Fruit fly (Drosophila melanogaster) whole organism, embryonic: ENCODE results near the gene Gclm.

ENCODE experiments used
- C15 ChIP-seq: fragments of 200-800 bp; sonication (Bioruptor generic); IDR thresholded peaks from 3 replicates; pipeline ENCODE4 v1.3.6; 2022; ENCODE audit warnings: missing biosample characterization, missing genetic modification characterization
- CG11504 ChIP-seq: fragments of 200-800 bp; sonication (Bioruptor generic); optimal IDR thresholded peaks from 3 replicates; lab custom pipeline; 2019; ENCODE audit warnings: missing biosample characterization, mild to moderate bottlenecking, missing genetic modification characterization, moderate library complexity
- CG12104 ChIP-seq: fragments of 200-800 bp; sonication (Bioruptor generic); optimal IDR thresholded peaks from 3 replicates; lab custom pipeline; 2016; ENCODE audit warnings: missing biosample characterization, missing genetic modification characterization
- CG1233 ChIP-seq: fragments of 200-800 bp; sonication (Bioruptor generic); optimal IDR thresholded peaks from 4 replicates; lab custom pipeline; 2018; ENCODE audit warnings: missing biosample characterization, mild to moderate bottlenecking, missing genetic modification characterization
- CG12744 ChIP-seq: fragments of 200-800 bp; sonication (Bioruptor generic); optimal IDR thresholded peaks from 2 replicates; lab custom pipeline; 2016; ENCODE audit warnings: missing biosample characterization, missing genetic modification characterization
- CG13775 ChIP-seq: fragments of 200-800 bp; sonication (Bioruptor generic); optimal IDR thresholded peaks from 3 replicates; lab custom pipeline; 2017; ENCODE audit warnings: missing biosample characterization, mild to moderate bottlenecking, missing genetic modification characterization
- CG14014 ChIP-seq: fragments of 200-800 bp; sonication (Bioruptor generic); IDR thresholded peaks from 2 replicates; pipeline ENCODE4 v1.3.6; 2022; ENCODE audit warnings: missing biosample characterization, missing genetic modification characterization
- CG15011 ChIP-seq: fragments of 200-800 bp; sonication (Bioruptor generic); optimal IDR thresholded peaks from 3 replicates; lab custom pipeline; 2018; ENCODE audit warnings: missing biosample characterization, mild to moderate bottlenecking, missing genetic modification characterization
- CG17385 ChIP-seq: fragments of 200-800 bp; sonication (Bioruptor generic); optimal IDR thresholded peaks from 3 replicates; lab custom pipeline; 2018; ENCODE audit warnings: missing biosample characterization, mild to moderate bottlenecking, missing genetic modification characterization
- CG18619 ChIP-seq: fragments of 200-800 bp; sonication (Bioruptor generic); optimal IDR thresholded peaks from 3 replicates; lab custom pipeline; 2017; ENCODE audit warnings: missing biosample characterization, mild to moderate bottlenecking, missing genetic modification characterization
- CG31365 ChIP-seq: fragments of 200-800 bp; sonication (Bioruptor generic); optimal IDR thresholded peaks from 2 replicates; lab custom pipeline; 2018; ENCODE audit warnings: missing biosample characterization, mild to moderate bottlenecking, missing genetic modification characterization
- CG32767 ChIP-seq: fragments of 200-800 bp; sonication (Bioruptor generic); IDR thresholded peaks from 2 replicates; pipeline ENCODE4 v1.3.6; 2022; ENCODE audit warnings: missing biosample characterization, missing genetic modification characterization
- CG32772 ChIP-seq: fragments of 200-800 bp; sonication (Bioruptor generic); IDR thresholded peaks from 2 replicates; pipeline ENCODE4 v1.3.6; 2022; ENCODE audit warnings: missing biosample characterization, missing genetic modification characterization
- CG33213 ChIP-seq: fragments of 200-800 bp; sonication (Bioruptor generic); optimal IDR thresholded peaks from 3 replicates; lab custom pipeline; 2016; ENCODE audit warnings: missing biosample characterization, missing genetic modification characterization
- CG33557 ChIP-seq: fragments of 200-800 bp; sonication (Bioruptor generic); optimal IDR thresholded peaks from 2 replicates; lab custom pipeline; 2019; ENCODE audit warnings: missing biosample characterization, mild to moderate bottlenecking, missing genetic modification characterization, moderate library complexity
- CG3838 ChIP-seq: fragments of 200-800 bp; sonication (Bioruptor generic); optimal IDR thresholded peaks from 3 replicates; lab custom pipeline; 2016; ENCODE audit warnings: missing biosample characterization, missing genetic modification characterization
- CG43689 ChIP-seq: fragments of 200-800 bp; sonication (Bioruptor generic); IDR thresholded peaks from 2 replicates; pipeline ENCODE4 v1.3.6; 2022; ENCODE audit warnings: missing biosample characterization, missing genetic modification characterization
- CG4404 ChIP-seq: fragments of 200-800 bp; sonication (Bioruptor generic); IDR thresholded peaks from 2 replicates; pipeline ENCODE4 v1.3.6; 2022; ENCODE audit warnings: missing biosample characterization, missing genetic modification characterization
- CG4820 ChIP-seq: fragments of 200-800 bp; sonication (Bioruptor generic); optimal IDR thresholded peaks from 3 replicates; lab custom pipeline; 2016; ENCODE audit warnings: missing biosample characterization, missing genetic modification characterization
- CG7839 ChIP-seq: fragments of 200-800 bp; sonication (Bioruptor generic); optimal IDR thresholded peaks from 3 replicates; lab custom pipeline; 2018; ENCODE audit warnings: missing biosample characterization, mild to moderate bottlenecking, missing genetic modification characterization, moderate library complexity
- CG8359 ChIP-seq: fragments of 200-800 bp; sonication (Bioruptor generic); optimal IDR thresholded peaks from 2 replicates; lab custom pipeline; 2017; ENCODE audit warnings: missing biosample characterization, mild to moderate bottlenecking, missing genetic modification characterization, borderline replicate concordance
- CG9932 ChIP-seq: fragments of 200-800 bp; sonication (Bioruptor generic); IDR thresholded peaks from 2 replicates; pipeline ENCODE4 v1.3.6; 2022; ENCODE audit warnings: missing biosample characterization, missing genetic modification characterization
- D19B ChIP-seq: fragments of 200-800 bp; sonication (Bioruptor generic); optimal IDR thresholded peaks from 2 replicates; lab custom pipeline; 2017; ENCODE audit warnings: missing biosample characterization, mild to moderate bottlenecking, missing genetic modification characterization
- Dek ChIP-seq: fragments of 200-800 bp; sonication (Bioruptor generic); optimal IDR thresholded peaks from 3 replicates; lab custom pipeline; 2019; ENCODE audit warnings: missing biosample characterization, mild to moderate bottlenecking, missing genetic modification characterization, moderate library complexity
- H15 ChIP-seq: fragments of 200-800 bp; sonication (Bioruptor generic); IDR thresholded peaks from 3 replicates; pipeline ENCODE4 v1.3.6; 2022; ENCODE audit warnings: missing biosample characterization, missing genetic modification characterization
- HLH3B ChIP-seq: fragments of 200-800 bp; sonication (Bioruptor generic); IDR thresholded peaks from 2 replicates; pipeline ENCODE4 v1.3.6; 2022; ENCODE audit warnings: missing biosample characterization, missing genetic modification characterization
- Hr78 ChIP-seq, 2 experiments: fragments of 200-800 bp in 1 of 2; fragments of >200 bp in 1 of 2; sonication (Bioruptor generic) in 1 of 2; optimal IDR thresholded peaks; 2 replicates each; lab custom pipeline; 2017 to 2019; ENCODE audit warnings: missing biosample characterization in 2 of 2, missing genetic modification characterization in 2 of 2, mild to moderate bottlenecking in 1 of 2, moderate library complexity in 1 of 2
- MESR4 ChIP-seq: fragments of 200-800 bp; sonication (Bioruptor generic); optimal IDR thresholded peaks from 2 replicates; lab custom pipeline; 2018; ENCODE audit warnings: missing biosample characterization, mild to moderate bottlenecking, missing genetic modification characterization, moderate library complexity
- Max ChIP-seq: fragments of 200-800 bp; sonication (Bioruptor generic); optimal IDR thresholded peaks from 2 replicates; lab custom pipeline; 2016; ENCODE audit warnings: missing biosample characterization, mild to moderate bottlenecking, missing genetic modification characterization
- Mes4 ChIP-seq: fragments of 200-800 bp; sonication (Bioruptor generic); optimal IDR thresholded peaks from 2 replicates; lab custom pipeline; 2016; ENCODE audit warnings: missing biosample characterization, missing genetic modification characterization
- Nf-YC ChIP-seq: fragments of 200-800 bp; optimal IDR thresholded peaks from 3 replicates; lab custom pipeline; 2019; ENCODE audit warnings: missing biosample characterization, mild to moderate bottlenecking, missing genetic modification characterization, moderate library complexity
- Pdp1 ChIP-seq, 2 experiments: fragments of 200-800 bp; sonication (Bioruptor generic); optimal IDR thresholded peaks; 3 replicates each; lab custom pipeline; 2016; ENCODE audit warnings: missing biosample characterization in 2 of 2, missing genetic modification characterization in 2 of 2, mild to moderate bottlenecking in 1 of 2, moderate library complexity in 1 of 2
- Rx ChIP-seq: fragments of 200-800 bp; sonication (Bioruptor generic); IDR thresholded peaks from 2 replicates; pipeline ENCODE4 v1.3.6; 2022; ENCODE audit warnings: missing biosample characterization, missing genetic modification characterization
- Sin3A ChIP-seq: fragments of >200 bp; optimal IDR thresholded peaks from 2 replicates; lab custom pipeline; 2018
- Tbp ChIP-seq: fragments of >200 bp; optimal IDR thresholded peaks from 2 replicates; lab custom pipeline; 2018; ENCODE audit warnings: missing biosample characterization, missing genetic modification characterization
- ftz-f1 ChIP-seq: fragments of 200-800 bp; sonication (Bioruptor generic); optimal IDR thresholded peaks from 2 replicates; lab custom pipeline; 2016; ENCODE audit warnings: missing biosample characterization, missing genetic modification characterization
- grau ChIP-seq: fragments of 200-800 bp; optimal IDR thresholded peaks from 3 replicates; lab custom pipeline; 2019; ENCODE audit warnings: missing biosample characterization, mild to moderate bottlenecking, missing genetic modification characterization, moderate library complexity
- lab ChIP-seq: fragments of 200-800 bp; sonication (Bioruptor generic); optimal IDR thresholded peaks from 3 replicates; lab custom pipeline; 2017; ENCODE audit warnings: missing biosample characterization, missing genetic modification characterization, mild to moderate bottlenecking, moderate library complexity, missing genetic modification reagents
- mirr ChIP-seq: fragments of 200-800 bp; sonication (Bioruptor generic); optimal IDR thresholded peaks from 3 replicates; lab custom pipeline; 2018; ENCODE audit warnings: missing biosample characterization, mild to moderate bottlenecking, missing genetic modification characterization
- odd ChIP-seq: fragments of 200-800 bp; sonication (Bioruptor generic); optimal IDR thresholded peaks from 2 replicates; lab custom pipeline; 2017; ENCODE audit warnings: missing biosample characterization, mild to moderate bottlenecking, missing genetic modification characterization
- pan ChIP-seq, 4 experiments: fragments of >200 bp in 3 of 4; fragments of 200-800 bp in 1 of 4; sonication (Bioruptor generic) in 1 of 4; optimal IDR thresholded peaks in 3 of 4; IDR thresholded peaks in 1 of 4; 2 replicates each; pipeline versions ENCODE4 v1.3.6 to Lab custom; 2017 to 2022; ENCODE audit warnings: missing biosample characterization in 2 of 4, missing genetic modification characterization in 2 of 4, mixed read lengths in 1 of 4
- pb ChIP-seq: fragments of 200-800 bp; sonication (Bioruptor generic); optimal IDR thresholded peaks from 3 replicates; lab custom pipeline; 2016; ENCODE audit warnings: missing biosample characterization, missing genetic modification characterization
- peb ChIP-seq: fragments of 200-800 bp; sonication (Bioruptor generic); IDR thresholded peaks from 2 replicates; pipeline ENCODE4 v1.3.6; 2022; ENCODE audit warnings: missing biosample characterization, missing genetic modification characterization
- prd ChIP-seq, 3 experiments: fragments of >200 bp in 2 of 3; fragments of 200-800 bp in 1 of 3; sonication (Bioruptor generic) in 1 of 3; optimal IDR thresholded peaks in 2 of 3; IDR thresholded peaks in 1 of 3; 2 replicates in 2 of 3; 3 replicates in 1 of 3; pipeline versions ENCODE4 v1.3.6 to Lab custom; 2017 to 2022; ENCODE audit warnings: missing biosample characterization in 1 of 3, missing genetic modification characterization in 1 of 3
- sens ChIP-seq: fragments of 200-800 bp; sonication (Bioruptor generic); peaks from one replicate; lab custom pipeline; 2016; ENCODE audit warnings: missing biosample characterization, missing genetic modification characterization
- so ChIP-seq: fragments of 200-800 bp; sonication (Bioruptor generic); IDR thresholded peaks from 3 replicates; pipeline ENCODE4 v1.3.6; 2022; ENCODE audit warnings: missing biosample characterization, missing genetic modification characterization
- sr ChIP-seq: fragments of 200-800 bp; sonication (Bioruptor generic); IDR thresholded peaks from 3 replicates; pipeline ENCODE4 v1.3.6; 2022; ENCODE audit warnings: missing biosample characterization, missing genetic modification characterization
- sug ChIP-seq: fragments of 200-800 bp; optimal IDR thresholded peaks from 2 replicates; lab custom pipeline; 2019; ENCODE audit warnings: missing biosample characterization, mild to moderate bottlenecking, missing genetic modification characterization, moderate library complexity
- twi ChIP-seq: fragments of 200-800 bp; optimal IDR thresholded peaks from 2 replicates; lab custom pipeline; 2019; ENCODE audit warnings: missing biosample characterization, mild to moderate bottlenecking, missing genetic modification characterization, moderate library complexity
- zfh1 ChIP-seq: fragments of 200-800 bp; sonication (Bioruptor generic); IDR thresholded peaks from 3 replicates; pipeline ENCODE4 v1.3.6; 2022; ENCODE audit warnings: missing biosample characterization, missing genetic modification characterization

The Gclm gene

dm6 chr3R:22686336-22686874 is at the start of gene Gclm, which contains the start of gene CG17625 (continued):
- no peak for TF ChIP-seq Rx
- TF ChIP-seq mirr, result peak; percentile 56
- no peak for TF ChIP-seq CG4404 (GFP tag; lab: Robert Waterston, UW)
- no peak for TF ChIP-seq CG8359 (GFP tag; lab: Kevin White, UChicago)
- peak; percentile 45 for TF ChIP-seq CG18619 (GFP tag; lab: Kevin White, UChicago)
- TF ChIP-seq sr (GFP tag; lab: Robert Waterston, UW), result no peak
- peak; percentile 85 for TF ChIP-seq CG9932 (GFP tag; lab: Robert Waterston, UW)
- TF ChIP-seq CG4820 (GFP tag; lab: Kevin White, UChicago), result no peak
- peak; percentile 53 for TF ChIP-seq CG7839 (tag; lab: Kevin White, UChicago)
- peak; percentile 63 for TF ChIP-seq CG14014 (GFP tag; lab: Robert Waterston, UW)
- TF ChIP-seq CG31365 (tag; lab: Kevin White, UChicago), result peak; percentile 39
- no peak for TF ChIP-seq odd (GFP tag; lab: Kevin White, UChicago)
- no peak for TF ChIP-seq CG43689 (GFP tag; lab: Robert Waterston, UW)
- peak; percentile 27 for TF ChIP-seq CG12744 (GFP tag; lab: Kevin White, UChicago)
- peak; percentile 99 for TF ChIP-seq MESR4
- peak; percentile 3 for TF ChIP-seq Mes4 (GFP tag; lab: Kevin White, UChicago)
- peak; percentile 41; the same call in 1 of the 2 replicates for TF ChIP-seq HLH3B (GFP tag; lab: Robert Waterston, UW)
- TF ChIP-seq CG1233, result peak; percentile 52
- TF ChIP-seq sug (tag; lab: Kevin White, UChicago), result peak; percentile 76
- peak; percentile 29 for TF ChIP-seq ftz-f1 (GFP tag; lab: Kevin White, UChicago)
- peak; percentile 32 for TF ChIP-seq Dek (tag; lab: Kevin White, UChicago)
- TF ChIP-seq Pdp1 (GFP tag; optimal IDR thresholded peaks at IDR 0.05; lab: Kevin White, UChicago), result peak in 1 of 2 experiments; percentile 38
- no peak for TF ChIP-seq pan (optimal IDR thresholded peaks at IDR 0.05; lab: Kevin White, UChicago)
- TF ChIP-seq pan (GFP tag; optimal IDR thresholded peaks at IDR 0.05 in 1 of 2, IDR thresholded peaks at IDR 0.05 in 1 of 2), result no peak
- TF ChIP-seq Tbp (GFP tag; lab: Kevin White, UChicago), result no peak
- TF ChIP-seq CG33557 (GFP tag; lab: Kevin White, UChicago), result peak; percentile 50
- no peak for TF ChIP-seq D19B (GFP tag; lab: Kevin White, UChicago)
- peak; percentile 60 for TF ChIP-seq Nf-YC (tag; lab: Kevin White, UChicago)
- TF ChIP-seq pb (GFP tag; lab: Kevin White, UChicago), result no peak
- no peak for TF ChIP-seq Hr78 (GFP tag; optimal IDR thresholded peaks at IDR 0.05; lab: Kevin White, UChicago)
- TF ChIP-seq CG3838, result no peak
- peak; percentile 50 for TF ChIP-seq lab (GFP tag; lab: Kevin White, UChicago)
- TF ChIP-seq zfh1, result peak; percentile 38; the same call in 1 of the 3 replicates
- peak; percentile 92 for TF ChIP-seq sens (GFP tag; lab: Kevin White, UChicago)
- TF ChIP-seq Sin3A (lab: Kevin White, UChicago), result no peak
- TF ChIP-seq CG13775 (GFP tag; lab: Kevin White, UChicago), result peak; percentile 28
- TF ChIP-seq CG17385 (GFP tag; lab: Kevin White, UChicago), result peak; percentile 24
- TF ChIP-seq grau (tag; lab: Kevin White, UChicago), result peak; percentile 93
- no peak for TF ChIP-seq prd (optimal IDR thresholded peaks at IDR 0.05; lab: Kevin White, UChicago)
- peak; percentile 67 for TF ChIP-seq prd (GFP tag; IDR thresholded peaks at IDR 0.05; lab: Robert Waterston, UW)
- 0 out of 3 replicates have a peak, but pooled peaks have one; percentile 32 for TF ChIP-seq so
- no peak; the same call in 2 of the 3 replicates for TF ChIP-seq H15 (GFP tag; lab: Robert Waterston, UW)
- no peak for TF ChIP-seq CG32772 (GFP tag; lab: Robert Waterston, UW)
- no peak for TF ChIP-seq CG15011 (GFP tag; lab: Kevin White, UChicago)
- TF ChIP-seq CG33213 (GFP tag; lab: Kevin White, UChicago), result peak; percentile 28
- TF ChIP-seq peb (GFP tag; lab: Robert Waterston, UW), result peak; percentile 36; the same call in 1 of the 2 replicates
- peak; percentile 38 for TF ChIP-seq twi (tag; lab: Kevin White, UChicago)
- no peak for TF ChIP-seq CG11504 (tag; lab: Kevin White, UChicago)
- no peak for TF ChIP-seq CG32767
- no peak for TF ChIP-seq CG12104 (GFP tag; lab: Kevin White, UChicago)
- no peak for TF ChIP-seq Max
- no peak for TF ChIP-seq C15 (GFP tag; lab: Robert Waterston, UW)
